Worm (Caenorhabditis elegans) whole organism, L4 larva: Measurements from ENCODE around the gene nhr-173.
A peak's percentile ranks its signal among the peaks of the same experiment; 100 is the strongest.

Experiments
- T20F7.1 ChIP-seq: fragments of 200-800 bp; sonication (Bioruptor generic); optimal IDR thresholded peaks from 2 replicates; lab custom pipeline; 2018; ENCODE audit warnings: mild to moderate bottlenecking, missing genetic modification characterization, missing compliant biosample characterization
- Y105C5A.15 ChIP-seq: fragments of 200-800 bp; sonication (Bioruptor generic); IDR thresholded peaks from 2 replicates; pipeline ENCODE4 v1.3.6; 2022; ENCODE audit warnings: missing genetic modification characterization, missing compliant biosample characterization
- Y5F2A.4 ChIP-seq: fragments of 200-800 bp; sonication (Bioruptor generic); optimal IDR thresholded peaks from 2 replicates; lab custom pipeline; 2018; ENCODE audit warnings: mild to moderate bottlenecking, missing genetic modification characterization, missing compliant biosample characterization
- ZK546.5 ChIP-seq, 2 experiments: sonication (generic microtip); optimal IDR thresholded peaks; 2 replicates each; lab custom pipeline; 2017; ENCODE audit warnings: missing biosample characterization in 2 of 2, missing genetic modification characterization in 2 of 2
- ceh-82 ChIP-seq: sonication (generic microtip); optimal IDR thresholded peaks from 2 replicates; lab custom pipeline; 2017; ENCODE audit warnings: missing biosample characterization, missing genetic modification characterization
- daf-16 ChIP-seq, 3 experiments: sonication (generic microtip); optimal IDR thresholded peaks; 2 replicates each; lab custom pipeline; 2016 to 2017; ENCODE audit warnings: missing genetic modification characterization in 3 of 3, missing genetic modification reagents in 3 of 3, mild to moderate bottlenecking in 2 of 3, missing compliant biosample characterization in 2 of 3, missing biosample characterization in 1 of 3, moderate library complexity in 1 of 3
- dmd-6 ChIP-seq: fragments of 200-800 bp; sonication (Bioruptor generic); IDR thresholded peaks from 2 replicates; pipeline ENCODE4 v1.3.6; 2022; ENCODE audit warnings: missing genetic modification reagents, missing genetic modification characterization, missing compliant biosample characterization
- dmd-9 ChIP-seq: fragments of 200-800 bp; sonication (Bioruptor generic); IDR thresholded peaks from 2 replicates; pipeline ENCODE4 v1.3.6; 2022; ENCODE audit warnings: missing genetic modification reagents, missing genetic modification characterization, missing compliant biosample characterization
- duxl-1 ChIP-seq: sonication (generic microtip); optimal IDR thresholded peaks from 2 replicates; lab custom pipeline; 2016; ENCODE audit warnings: mild to moderate bottlenecking, missing genetic modification characterization, moderate library complexity, missing compliant biosample characterization; ENCODE audit not compliant: poor library complexity
- dve-1 ChIP-seq: sonication (generic microtip); optimal IDR thresholded peaks from 2 replicates; lab custom pipeline; 2017; ENCODE audit warnings: antibody characterized with exemption, mild to moderate bottlenecking, missing genetic modification characterization, missing compliant biosample characterization; ENCODE audit not compliant: insufficient read depth
- gei-8 ChIP-seq: fragments of 200-800 bp; sonication (Bioruptor generic); optimal IDR thresholded peaks from 2 replicates; lab custom pipeline; 2018; ENCODE audit warnings: mild to moderate bottlenecking, missing genetic modification characterization, missing compliant biosample characterization
- hif-1 ChIP-seq, 2 experiments: sonication (generic microtip); optimal IDR thresholded peaks; 2 replicates each; lab custom pipeline; 2016 to 2017; ENCODE audit warnings: missing compliant biosample characterization in 2 of 2, missing genetic modification characterization in 2 of 2, missing genetic modification reagents in 2 of 2, missing genotype in 2 of 2, mild to moderate bottlenecking in 1 of 2
- hlh-11 ChIP-seq: fragments of 200-800 bp; sonication (Bioruptor generic); optimal IDR thresholded peaks from 2 replicates; lab custom pipeline; 2018; ENCODE audit warnings: mild to moderate bottlenecking, missing genetic modification characterization, missing compliant biosample characterization
- hlh-30 ChIP-seq: sonication (generic microtip); optimal IDR thresholded peaks from 2 replicates; lab custom pipeline; 2017; ENCODE audit warnings: antibody characterized with exemption, mild to moderate bottlenecking, missing genetic modification characterization, missing compliant biosample characterization; ENCODE audit not compliant: insufficient read depth
- lin-29 ChIP-seq: fragments of 200-800 bp; sonication (Bioruptor generic); IDR thresholded peaks from 2 replicates; pipeline ENCODE4 v1.3.6; 2022; ENCODE audit warnings: missing genetic modification reagents, missing genetic modification characterization, missing compliant biosample characterization
- lin-38 ChIP-seq: fragments of 200-800 bp; sonication (Bioruptor generic); IDR thresholded peaks from 2 replicates; pipeline ENCODE4 v1.3.6; 2022; ENCODE audit warnings: missing genetic modification reagents, missing genetic modification characterization, missing compliant biosample characterization
- lin-39 ChIP-seq: fragments of 150-350 bp; optimal IDR thresholded peaks from 2 replicates; lab custom pipeline; 2014; ENCODE audit warnings: missing biosample characterization, missing genetic modification reagents, missing genetic modification characterization
- lsy-2 ChIP-seq, 2 experiments: fragments of 150-350 bp in 1 of 2; sonication (generic microtip) in 1 of 2; optimal IDR thresholded peaks; 2 replicates each; lab custom pipeline; 2014 to 2017; ENCODE audit warnings: missing biosample characterization in 2 of 2, missing genetic modification characterization in 2 of 2
- mdl-1 ChIP-seq, 2 experiments: fragments of 150-350 bp in 1 of 2; sonication (generic microtip) in 1 of 2; optimal IDR thresholded peaks; 2 replicates each; lab custom pipeline; 2014 to 2017; ENCODE audit warnings: missing biosample characterization in 2 of 2, missing genetic modification characterization in 2 of 2
- mes-2 ChIP-seq: sonication (generic microtip); optimal IDR thresholded peaks from 2 replicates; lab custom pipeline; 2016; ENCODE audit warnings: missing genotype, mild to moderate bottlenecking, missing genetic modification characterization, missing compliant biosample characterization; ENCODE audit not compliant: poor library complexity, severe bottlenecking
- nhr-10 ChIP-seq: fragments of 150-350 bp; optimal IDR thresholded peaks from 2 replicates; lab custom pipeline; 2014; ENCODE audit warnings: missing biosample characterization, missing genetic modification characterization
- nhr-111 ChIP-seq: fragments of 200-800 bp; sonication (Bioruptor generic); optimal IDR thresholded peaks from 2 replicates; lab custom pipeline; 2018; ENCODE audit warnings: mild to moderate bottlenecking, missing genetic modification characterization, missing compliant biosample characterization
- nhr-25 ChIP-seq: sonication (generic microtip); optimal IDR thresholded peaks from 2 replicates; lab custom pipeline; 2017; ENCODE audit warnings: missing genetic modification characterization, mild to moderate bottlenecking, missing compliant biosample characterization, antibody characterized with exemption, moderate library complexity, borderline replicate concordance; ENCODE audit not compliant: insufficient read depth
- nhr-28 ChIP-seq: fragments of 150-350 bp; optimal IDR thresholded peaks from 2 replicates; lab custom pipeline; 2014; ENCODE audit warnings: missing biosample characterization, missing genetic modification characterization
- nhr-41 ChIP-seq: fragments of 200-800 bp; sonication (Bioruptor generic); IDR thresholded peaks from 2 replicates; pipeline ENCODE4 v1.3.6; 2022; ENCODE audit warnings: missing genetic modification reagents, missing genetic modification characterization, missing compliant biosample characterization
- nhr-48 ChIP-seq: sonication (generic microtip); optimal IDR thresholded peaks from 2 replicates; lab custom pipeline; 2016; ENCODE audit warnings: mild to moderate bottlenecking, missing genetic modification characterization, missing compliant biosample characterization
- php-3 ChIP-seq: fragments of 200-800 bp; sonication (Bioruptor generic); IDR thresholded peaks from 2 replicates; pipeline ENCODE4 v1.3.6; 2022; ENCODE audit warnings: missing genetic modification reagents, missing genetic modification characterization, missing compliant biosample characterization
- pqm-1 ChIP-seq: sonication (generic microtip); optimal IDR thresholded peaks from 2 replicates; lab custom pipeline; 2017; ENCODE audit warnings: missing biosample characterization, missing genetic modification characterization
- saeg-2 ChIP-seq: fragments of 200-800 bp; sonication (Bioruptor generic); IDR thresholded peaks from 2 replicates; pipeline ENCODE4 v1.3.6; 2022; ENCODE audit warnings: missing genetic modification reagents, missing genetic modification characterization, missing compliant biosample characterization
- sdz-12 ChIP-seq: fragments of 200-800 bp; sonication (Bioruptor generic); optimal IDR thresholded peaks from 2 replicates; lab custom pipeline; 2018; ENCODE audit warnings: mild to moderate bottlenecking, missing genetic modification characterization, missing compliant biosample characterization
- snpc-4 ChIP-seq: fragments of 150-350 bp; optimal IDR thresholded peaks from 2 replicates; lab custom pipeline; 2014; ENCODE audit warnings: missing biosample characterization, missing genetic modification characterization
- spr-1 ChIP-seq: sonication (generic microtip); optimal IDR thresholded peaks from 2 replicates; lab custom pipeline; 2016; ENCODE audit warnings: mild to moderate bottlenecking, missing genetic modification characterization, missing compliant biosample characterization
- tag-97 ChIP-seq: fragments of 200-800 bp; sonication (Bioruptor generic); IDR thresholded peaks from 2 replicates; pipeline ENCODE4 v1.3.6; 2022; ENCODE audit warnings: missing genetic modification characterization, missing compliant biosample characterization
- unc-130 ChIP-seq: sonication (generic microtip); optimal IDR thresholded peaks from 2 replicates; lab custom pipeline; 2016; ENCODE audit warnings: missing genetic modification reagents, missing genetic modification characterization, missing compliant biosample characterization
- unc-62 ChIP-seq, 3 experiments: fragments of 150-350 bp in 1 of 3; sonication (generic microtip); optimal IDR thresholded peaks in 2 of 3; peaks in 1 of 3; 1 replicate in 1 of 3; 2 replicates in 2 of 3; lab custom pipeline; 2014 to 2017; ENCODE audit warnings: missing biosample characterization in 3 of 3, missing genetic modification characterization in 3 of 3, missing genetic modification reagents in 3 of 3, missing genotype in 1 of 3
- vab-7 ChIP-seq: fragments of 200-800 bp; sonication (Bioruptor generic); IDR thresholded peaks from 2 replicates; pipeline ENCODE4 v1.3.6; 2022; ENCODE audit warnings: missing genetic modification reagents, missing genetic modification characterization, missing compliant biosample characterization
- zfp-2 ChIP-seq: sonication (generic microtip); optimal IDR thresholded peaks from 2 replicates; lab custom pipeline; 2016; ENCODE audit warnings: mild to moderate bottlenecking, missing genetic modification characterization, missing compliant biosample characterization
- zip-11 ChIP-seq: fragments of 200-800 bp; sonication (Bioruptor generic); IDR thresholded peaks from 2 replicates; pipeline ENCODE4 v1.3.6; 2022; ENCODE audit warnings: missing genetic modification characterization, missing compliant biosample characterization

nhr-173 gene

DNA sequence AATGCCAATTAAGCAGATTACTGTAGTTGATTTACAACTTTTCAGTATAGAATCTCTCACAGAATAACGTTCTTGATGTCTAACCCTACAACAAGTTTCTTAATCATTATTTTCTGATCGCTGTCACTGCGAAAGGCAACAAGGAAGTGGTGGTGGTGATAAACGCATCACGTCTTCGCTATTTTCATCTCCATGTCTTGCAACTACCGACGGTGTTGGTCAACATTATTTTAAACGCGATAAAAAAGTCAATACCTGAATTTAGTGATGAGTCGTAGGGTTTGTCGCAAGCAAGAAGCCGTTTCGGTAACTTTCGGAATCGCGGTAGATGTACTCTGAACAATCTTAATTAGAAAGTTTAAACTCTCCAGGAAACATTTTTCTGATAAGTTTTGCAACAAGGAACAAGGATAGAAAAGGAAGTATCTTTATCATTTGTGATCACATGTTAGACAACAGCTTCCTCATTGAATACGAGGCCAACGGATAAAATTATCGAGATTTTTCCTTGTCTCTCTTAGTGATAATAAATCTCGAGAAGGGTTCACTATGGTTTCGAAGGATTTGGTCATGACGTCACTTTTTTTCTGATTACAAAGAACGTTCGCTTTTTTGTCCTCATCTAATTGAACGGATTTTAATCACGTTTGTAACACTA, 8.6 kb downstream of the nhr-173 start:
- TF ChIP-seq sdz-12 (GFP tag; lab: Kevin White, UChicago) (no peak), T20F7.1 (GFP tag; lab: Kevin White, UChicago) (no peak), nhr-25 (no peak), nhr-41 (no peak), tag-97 (no peak), mdl-1 (tag; optimal IDR thresholded peaks at IDR 0.05; lab: Kevin White, UChicago) (peak in 1 of 2 experiments; percentile 8), hlh-11 (tag; lab: Kevin White, UChicago) (peak; percentile 38), nhr-48 (tag; lab: Kevin White, UChicago) (peak; percentile 29), hlh-30 (tag; lab: Kevin White, UChicago) (peak; percentile 6), dmd-9 (GFP tag; lab: Robert Waterston, UW) (no peak), zip-11 (GFP tag; lab: Robert Waterston, UW) (no peak), ZK546.5 (tag; optimal IDR thresholded peaks at IDR 0.05; lab: Kevin White, UChicago) (no peak), lin-29 (no peak), snpc-4 (no peak), duxl-1 (tag; lab: Kevin White, UChicago) (no peak), daf-16 (GFP tag; optimal IDR thresholded peaks at IDR 0.05; lab: Kevin White, UChicago) (no peak), daf-16 (tag; optimal IDR thresholded peaks at IDR 0.05; lab: Kevin White, UChicago) (peak; percentile 2), lin-39 (no peak), mes-2 (tag; lab: Kevin White, UChicago) (no peak), lin-38 (GFP tag; lab: Robert Waterston, UW) (no peak), Y105C5A.15 (GFP tag; lab: Robert Waterston, UW) (no peak), unc-130 (GFP tag; lab: Kevin White, UChicago) (no peak), nhr-111 (GFP tag; lab: Kevin White, UChicago) (no peak), Y5F2A.4 (GFP tag; lab: Kevin White, UChicago) (no peak), saeg-2 (GFP tag; lab: Robert Waterston, UW) (no peak), spr-1 (no peak), unc-62 (GFP tag; optimal IDR thresholded peaks at IDR 0.05 in 1 of 2; lab: Kevin White, UChicago) (peak in 1 of 2 experiments; percentile 75), unc-62 (tag; optimal IDR thresholded peaks at IDR 0.05; lab: Kevin White, UChicago) (no peak), nhr-10 (tag; lab: Kevin White, UChicago) (peak; percentile 37), gei-8 (GFP tag; lab: Kevin White, UChicago) (no peak)
- TF ChIP-seq, all 104 proteins: peak for 7

DNA sequence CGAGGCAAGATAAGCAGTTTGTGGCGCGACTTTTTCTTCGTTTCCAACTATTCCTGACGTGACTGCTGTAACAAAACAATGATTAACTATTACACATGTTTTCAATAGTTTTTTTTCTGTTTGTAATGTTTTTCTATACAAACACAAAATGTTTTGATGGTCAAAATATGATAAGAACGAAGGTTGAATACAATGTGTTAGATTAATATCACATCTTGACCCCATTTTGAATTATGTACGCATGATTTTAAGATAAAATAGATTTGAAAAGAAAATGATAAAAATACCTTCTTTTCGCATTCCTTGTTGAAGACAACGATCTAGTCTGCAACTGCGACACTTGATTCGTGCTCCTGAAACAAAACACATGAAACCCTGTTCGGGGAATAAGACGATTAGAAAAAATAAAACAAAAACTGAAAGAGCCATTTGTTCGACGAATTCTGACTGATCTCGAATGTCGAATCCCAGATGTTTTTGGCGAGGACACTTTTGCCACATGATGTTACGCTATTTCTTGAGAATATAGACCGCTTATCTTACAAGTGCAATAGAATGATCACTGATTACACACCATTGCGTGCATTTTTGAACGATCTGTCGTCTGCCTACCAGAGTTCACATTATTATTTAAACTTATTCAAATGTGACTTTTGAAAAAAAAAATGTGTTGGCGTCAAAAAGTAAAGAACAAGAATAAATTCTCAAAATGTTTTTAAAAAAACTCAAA, 10.0 kb downstream of the nhr-173 start:
- peak; percentile 47 for TF ChIP-seq hlh-30 (tag; lab: Kevin White, UChicago)
- TF ChIP-seq unc-62 (GFP tag; optimal IDR thresholded peaks at IDR 0.05 in 1 of 2; lab: Kevin White, UChicago), result no peak
- no peak for TF ChIP-seq unc-62 (tag; optimal IDR thresholded peaks at IDR 0.05; lab: Kevin White, UChicago)
- TF ChIP-seq mdl-1 (tag; optimal IDR thresholded peaks at IDR 0.05; lab: Kevin White, UChicago), result peak in 1 of 2 experiments; percentile 36
- peak in 1 of 2 experiments; percentile 68 for TF ChIP-seq hif-1 (tag; optimal IDR thresholded peaks at IDR 0.05; lab: Kevin White, UChicago)
- peak; percentile 68 for TF ChIP-seq dmd-6
- TF ChIP-seq ZK546.5 (tag; optimal IDR thresholded peaks at IDR 0.05; lab: Kevin White, UChicago), result no peak
- peak; percentile 81 for TF ChIP-seq hlh-11 (tag; lab: Kevin White, UChicago)
- TF ChIP-seq nhr-28, result peak; percentile 75
- no peak for TF ChIP-seq zfp-2
- TF ChIP-seq tag-97, result no peak
- no peak for TF ChIP-seq ceh-82 (tag; lab: Kevin White, UChicago)
- peak; percentile 22 for TF ChIP-seq nhr-48 (tag; lab: Kevin White, UChicago)
- TF ChIP-seq daf-16 (GFP tag; optimal IDR thresholded peaks at IDR 0.05; lab: Kevin White, UChicago), result no peak
- peak; percentile 49 for TF ChIP-seq daf-16 (tag; optimal IDR thresholded peaks at IDR 0.05; lab: Kevin White, UChicago)
- no peak for TF ChIP-seq lin-38 (GFP tag; lab: Robert Waterston, UW)
- TF ChIP-seq vab-7 (GFP tag; lab: Robert Waterston, UW), result no peak
- peak; percentile 38 for TF ChIP-seq pqm-1
- TF ChIP-seq dve-1 (tag; lab: Kevin White, UChicago), result peak; percentile 49
- TF ChIP-seq lsy-2 (tag; optimal IDR thresholded peaks at IDR 0.05; lab: Kevin White, UChicago), result peak in 1 of 2 experiments; percentile 8
- TF ChIP-seq php-3 (GFP tag; lab: Robert Waterston, UW), result 0 out of 2 replicates have a peak, but pooled peaks have one; percentile 28
